Fruit fly (Drosophila melanogaster) whole organism, embryonic: ENCODE data around the gene syd.

Experiments
- ATbp ChIP-seq: fragments of 200-800 bp; sonication (Bioruptor generic); optimal IDR thresholded peaks from 2 replicates; lab custom pipeline; 2017; ENCODE audit warnings: missing biosample characterization, mild to moderate bottlenecking, missing genetic modification characterization, missing genetic modification reagents
- BtbVII ChIP-seq: fragments of 200-800 bp; sonication (Bioruptor generic); optimal IDR thresholded peaks from 3 replicates; lab custom pipeline; 2017; ENCODE audit warnings: missing biosample characterization, mild to moderate bottlenecking, missing genetic modification characterization
- CG10321 ChIP-seq: fragments of 200-800 bp; sonication (Bioruptor generic); IDR thresholded peaks from 2 replicates; pipeline ENCODE4 v1.3.6; 2022; ENCODE audit warnings: missing biosample characterization, missing genetic modification characterization
- CG11504 ChIP-seq: fragments of 200-800 bp; sonication (Bioruptor generic); optimal IDR thresholded peaks from 3 replicates; lab custom pipeline; 2019; ENCODE audit warnings: missing biosample characterization, mild to moderate bottlenecking, missing genetic modification characterization, moderate library complexity
- CG14710 ChIP-seq: fragments of 200-800 bp; sonication (Bioruptor generic); optimal IDR thresholded peaks from 3 replicates; lab custom pipeline; 2019; ENCODE audit warnings: missing biosample characterization, mild to moderate bottlenecking, missing genetic modification characterization, moderate library complexity
- CG1529 ChIP-seq: fragments of 200-800 bp; sonication (Bioruptor generic); optimal IDR thresholded peaks from 3 replicates; lab custom pipeline; 2018; ENCODE audit warnings: missing biosample characterization, missing genetic modification characterization
- CG15601 ChIP-seq: fragments of 200-800 bp; sonication (Bioruptor generic); optimal IDR thresholded peaks from 3 replicates; lab custom pipeline; 2019; ENCODE audit warnings: missing biosample characterization, mild to moderate bottlenecking, missing genetic modification characterization, moderate library complexity
- CG1603 ChIP-seq: fragments of 200-800 bp; sonication (Bioruptor generic); optimal IDR thresholded peaks from 2 replicates; lab custom pipeline; 2019; ENCODE audit warnings: missing biosample characterization, mild to moderate bottlenecking, missing genetic modification characterization, moderate library complexity
- CG2875 ChIP-seq: fragments of 200-800 bp; sonication (Bioruptor generic); optimal IDR thresholded peaks from 2 replicates; lab custom pipeline; 2017; ENCODE audit warnings: missing biosample characterization, mild to moderate bottlenecking, missing genetic modification characterization, missing genetic modification reagents
- CG3065 ChIP-seq: fragments of 200-800 bp; sonication (Bioruptor generic); optimal IDR thresholded peaks from 2 replicates; lab custom pipeline; 2016; ENCODE audit warnings: missing biosample characterization, missing genetic modification characterization
- CG31441 ChIP-seq: fragments of 200-800 bp; sonication (Bioruptor generic); IDR thresholded peaks from 2 replicates; pipeline ENCODE4 v1.3.6; 2022; ENCODE audit warnings: missing biosample characterization, missing genetic modification characterization
- CG4360 ChIP-seq: fragments of 200-800 bp; sonication (Bioruptor generic); IDR thresholded peaks from 2 replicates; pipeline ENCODE4 v1.3.6; 2022; ENCODE audit warnings: missing biosample characterization, missing genetic modification characterization
- CG8359 ChIP-seq: fragments of 200-800 bp; sonication (Bioruptor generic); optimal IDR thresholded peaks from 2 replicates; lab custom pipeline; 2017; ENCODE audit warnings: missing biosample characterization, mild to moderate bottlenecking, missing genetic modification characterization, borderline replicate concordance
- CG8924 ChIP-seq: fragments of 200-800 bp; optimal IDR thresholded peaks from 3 replicates; lab custom pipeline; 2019; ENCODE audit warnings: missing biosample characterization, mild to moderate bottlenecking, missing genetic modification characterization, moderate library complexity
- CTCF ChIP-seq: fragments of 200-800 bp; sonication (Bioruptor generic); optimal IDR thresholded peaks from 2 replicates; lab custom pipeline; 2017; ENCODE audit warnings: missing biosample characterization, mild to moderate bottlenecking, missing genetic modification characterization, moderate library complexity
- Dip3 ChIP-seq: fragments of 200-800 bp; sonication (Bioruptor generic); optimal IDR thresholded peaks from 3 replicates; lab custom pipeline; 2016; ENCODE audit warnings: missing biosample characterization, missing genetic modification characterization
- E2f1 ChIP-seq: fragments of 200-800 bp; sonication (Bioruptor generic); IDR thresholded peaks from 2 replicates; pipeline ENCODE4 v1.3.6; 2022; ENCODE audit warnings: missing biosample characterization, missing genetic modification characterization
- Ets65A ChIP-seq: fragments of 200-800 bp; sonication (Bioruptor generic); peaks from one replicate; lab custom pipeline; 2016; ENCODE audit warnings: missing biosample characterization, missing genetic modification characterization
- Hmr ChIP-seq: fragments of 200-800 bp; sonication (Bioruptor generic); optimal IDR thresholded peaks from 3 replicates; lab custom pipeline; 2017; ENCODE audit warnings: mild to moderate bottlenecking, missing biosample characterization, missing genetic modification reagents, missing genetic modification characterization
- Hr51 ChIP-seq, 2 experiments: fragments of 200-800 bp; sonication (Bioruptor generic); optimal IDR thresholded peaks; 2 replicates in 1 of 2; 3 replicates in 1 of 2; lab custom pipeline; 2016 to 2018; ENCODE audit warnings: missing biosample characterization in 2 of 2, missing genetic modification characterization in 2 of 2, mild to moderate bottlenecking in 1 of 2, moderate library complexity in 1 of 2
- Lhr ChIP-seq: fragments of 200-800 bp; sonication (Bioruptor generic); optimal IDR thresholded peaks from 3 replicates; lab custom pipeline; 2017; ENCODE audit warnings: mild to moderate bottlenecking, missing biosample characterization, missing genetic modification reagents, missing genetic modification characterization
- MTF-1 ChIP-seq: fragments of 200-800 bp; sonication (Bioruptor generic); optimal IDR thresholded peaks from 2 replicates; lab custom pipeline; 2018; ENCODE audit warnings: missing biosample characterization, mild to moderate bottlenecking, missing genetic modification characterization, borderline replicate concordance
- Mes4 ChIP-seq: fragments of 200-800 bp; sonication (Bioruptor generic); optimal IDR thresholded peaks from 2 replicates; lab custom pipeline; 2016; ENCODE audit warnings: missing biosample characterization, missing genetic modification characterization
- Opbp ChIP-seq: fragments of 200-800 bp; sonication (Bioruptor generic); IDR thresholded peaks from 3 replicates; pipeline ENCODE4 v1.3.6; 2022; ENCODE audit warnings: missing biosample characterization, missing genetic modification characterization; ENCODE audit not compliant: partially characterized antibody
- Pdp1 ChIP-seq, 2 experiments: fragments of 200-800 bp; sonication (Bioruptor generic); optimal IDR thresholded peaks; 3 replicates each; lab custom pipeline; 2016; ENCODE audit warnings: missing biosample characterization in 2 of 2, missing genetic modification characterization in 2 of 2, mild to moderate bottlenecking in 1 of 2, moderate library complexity in 1 of 2
- Sox102F ChIP-seq: fragments of 200-800 bp; sonication (Bioruptor generic); optimal IDR thresholded peaks from 2 replicates; lab custom pipeline; 2018; ENCODE audit warnings: missing biosample characterization, mild to moderate bottlenecking, missing genetic modification characterization, moderate library complexity
- chn ChIP-seq: fragments of 200-800 bp; sonication (Bioruptor generic); optimal IDR thresholded peaks from 2 replicates; lab custom pipeline; 2016; ENCODE audit warnings: missing biosample characterization, missing genetic modification characterization
- corto ChIP-seq: fragments of 200-800 bp; sonication (Bioruptor generic); optimal IDR thresholded peaks from 2 replicates; lab custom pipeline; 2016; ENCODE audit warnings: missing biosample characterization, mild to moderate bottlenecking, missing genetic modification characterization, moderate library complexity
- eve ChIP-seq, 2 experiments: fragments of >200 bp; optimal IDR thresholded peaks; 2 replicates each; lab custom pipeline; 2017; ENCODE audit warnings: missing biosample characterization in 2 of 2, missing genetic modification characterization in 2 of 2
- grau ChIP-seq: fragments of 200-800 bp; optimal IDR thresholded peaks from 3 replicates; lab custom pipeline; 2019; ENCODE audit warnings: missing biosample characterization, mild to moderate bottlenecking, missing genetic modification characterization, moderate library complexity
- grn ChIP-seq: fragments of 200-800 bp; sonication (Bioruptor generic); optimal IDR thresholded peaks from 3 replicates; lab custom pipeline; 2017; ENCODE audit warnings: missing biosample characterization, missing genetic modification characterization
- hbn ChIP-seq: fragments of 200-800 bp; sonication (Bioruptor generic); IDR thresholded peaks from 2 replicates; pipeline ENCODE4 v1.3.6; 2022; ENCODE audit warnings: missing biosample characterization, missing genetic modification characterization; ENCODE audit not compliant: partially characterized antibody
- inv ChIP-seq: fragments of 200-800 bp; sonication (Bioruptor generic); IDR thresholded peaks from 2 replicates; pipeline ENCODE4 v1.3.6; 2022; ENCODE audit warnings: missing biosample characterization, missing genetic modification characterization; ENCODE audit not compliant: partially characterized antibody
- lov ChIP-seq, 2 experiments: fragments of 200-800 bp in 1 of 2; fragments of >200 bp in 1 of 2; sonication (Bioruptor generic) in 1 of 2; IDR thresholded peaks in 1 of 2; optimal IDR thresholded peaks in 1 of 2; 2 replicates in 1 of 2; 3 replicates in 1 of 2; pipeline versions ENCODE4 v1.3.6 to Lab custom; 2017 to 2022; ENCODE audit warnings: missing biosample characterization in 1 of 2, missing genetic modification characterization in 1 of 2
- mirr ChIP-seq: fragments of 200-800 bp; sonication (Bioruptor generic); optimal IDR thresholded peaks from 3 replicates; lab custom pipeline; 2018; ENCODE audit warnings: missing biosample characterization, mild to moderate bottlenecking, missing genetic modification characterization
- odd ChIP-seq: fragments of 200-800 bp; sonication (Bioruptor generic); optimal IDR thresholded peaks from 2 replicates; lab custom pipeline; 2017; ENCODE audit warnings: missing biosample characterization, mild to moderate bottlenecking, missing genetic modification characterization
- org-1 ChIP-seq: fragments of 200-800 bp; sonication (Bioruptor generic); optimal IDR thresholded peaks from 2 replicates; lab custom pipeline; 2017; ENCODE audit warnings: missing biosample characterization, missing genetic modification characterization
- pros ChIP-seq: fragments of 200-800 bp; sonication (Bioruptor generic); optimal IDR thresholded peaks from 3 replicates; lab custom pipeline; 2019; ENCODE audit warnings: missing biosample characterization, mild to moderate bottlenecking, missing genetic modification characterization, moderate library complexity
- repo ChIP-seq: fragments of 200-800 bp; sonication (Bioruptor generic); optimal IDR thresholded peaks from 2 replicates; lab custom pipeline; 2016; ENCODE audit warnings: missing biosample characterization, missing genetic modification characterization
- sd ChIP-seq: fragments of 200-800 bp; sonication (Bioruptor generic); optimal IDR thresholded peaks from 3 replicates; lab custom pipeline; 2018; ENCODE audit warnings: missing biosample characterization, mild to moderate bottlenecking, missing genetic modification characterization, moderate library complexity
- sens ChIP-seq: fragments of 200-800 bp; sonication (Bioruptor generic); peaks from one replicate; lab custom pipeline; 2016; ENCODE audit warnings: missing biosample characterization, missing genetic modification characterization
- sqz ChIP-seq: fragments of 200-800 bp; sonication (Bioruptor generic); optimal IDR thresholded peaks from 3 replicates; lab custom pipeline; 2018; ENCODE audit warnings: missing biosample characterization, mild to moderate bottlenecking, missing genetic modification characterization
- tgo ChIP-seq: fragments of 200-800 bp; sonication (Bioruptor generic); IDR thresholded peaks from 3 replicates; pipeline ENCODE4 v1.3.6; 2022; ENCODE audit warnings: missing biosample characterization, missing genetic modification characterization
- unpg ChIP-seq: fragments of 200-800 bp; sonication (Bioruptor generic); optimal IDR thresholded peaks from 3 replicates; lab custom pipeline; 2018; ENCODE audit warnings: missing biosample characterization, mild to moderate bottlenecking, missing genetic modification characterization, moderate library complexity
- z ChIP-seq: fragments of 200-800 bp; sonication (Bioruptor generic); IDR thresholded peaks from 3 replicates; pipeline ENCODE4 v1.3.6; 2022; ENCODE audit warnings: missing biosample characterization, missing genetic modification characterization
- zfh1 ChIP-seq: fragments of 200-800 bp; sonication (Bioruptor generic); IDR thresholded peaks from 3 replicates; pipeline ENCODE4 v1.3.6; 2022; ENCODE audit warnings: missing biosample characterization, missing genetic modification characterization

Gene syd

DNA sequence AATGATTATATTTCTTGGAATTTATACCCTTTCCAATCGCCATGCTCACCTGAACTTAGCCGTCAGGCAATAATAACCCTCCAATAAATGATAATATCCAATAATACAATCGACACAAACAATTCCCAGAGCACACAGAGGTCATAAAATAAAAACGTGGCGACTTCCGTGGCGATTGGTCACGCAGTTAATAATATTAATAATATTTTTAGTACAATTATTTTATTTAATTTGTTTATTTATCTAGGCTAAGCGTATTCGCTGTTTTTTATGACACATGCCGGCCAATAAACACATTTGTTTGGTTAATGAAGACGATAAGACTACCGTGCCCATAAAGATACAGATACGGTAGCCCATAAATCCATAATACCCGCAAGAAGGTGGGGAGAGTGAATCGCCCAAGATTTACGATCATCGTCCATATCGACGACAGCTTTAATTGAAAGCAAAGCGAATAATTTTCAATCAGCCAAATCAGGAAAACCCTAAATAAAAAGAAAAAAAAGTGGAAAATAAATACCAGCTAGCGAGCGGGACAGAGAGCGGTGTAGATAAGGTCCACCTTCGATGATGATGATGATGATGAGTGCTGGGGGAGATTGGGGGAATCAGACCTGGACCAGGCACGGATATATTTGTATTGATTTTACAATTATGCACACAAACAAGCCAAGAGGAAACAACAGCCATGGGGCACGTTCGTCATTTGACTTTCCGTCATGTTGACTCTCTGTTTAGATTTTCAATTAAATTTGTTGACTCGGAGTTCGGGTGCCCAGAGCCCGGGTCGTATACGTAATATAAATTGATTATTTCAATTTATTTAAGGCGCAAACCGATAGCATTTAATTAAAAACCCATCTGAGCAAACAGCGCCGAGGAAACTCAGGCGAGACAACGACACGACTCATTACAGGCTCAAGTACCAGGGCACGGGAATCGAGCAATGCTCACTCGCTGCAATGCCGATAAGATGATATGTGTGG, 25.1 kb upstream of the syd start (continued):
- TF ChIP-seq Hr51 (GFP tag; optimal IDR thresholded peaks at IDR 0.05; lab: Kevin White, UChicago), result peak in 1 of 2 experiments; percentile 27
- TF ChIP-seq Hmr, result peak; percentile 32
- TF ChIP-seq sqz, result peak; percentile 62
- no peak for TF ChIP-seq inv (GFP tag; lab: Robert Waterston, UW)
- TF ChIP-seq zfh1 (GFP tag; lab: Robert Waterston, UW), result peak; percentile 52; the same call in 2 of the 3 replicates
- TF ChIP-seq CG11504 (tag; lab: Kevin White, UChicago), result no peak
- peak; percentile 49 for TF ChIP-seq ATbp
- no peak for TF ChIP-seq pros
- peak; percentile 9 for TF ChIP-seq CG8359 (GFP tag; lab: Kevin White, UChicago)
- peak; percentile 12 for TF ChIP-seq repo (GFP tag; lab: Kevin White, UChicago)
- TF ChIP-seq CG31441 (GFP tag; lab: Robert Waterston, UW), result no peak
- no peak for TF ChIP-seq CG4360 (GFP tag; lab: Robert Waterston, UW)
- peak; percentile 2 for TF ChIP-seq unpg
- peak; percentile 4 for TF ChIP-seq CG14710 (tag; lab: Kevin White, UChicago)
- no peak for TF ChIP-seq Sox102F
- TF ChIP-seq chn (GFP tag; lab: Kevin White, UChicago), result no peak
- no peak for TF ChIP-seq tgo (GFP tag; lab: Robert Waterston, UW)
- peak; percentile 91 for TF ChIP-seq Ets65A (GFP tag; lab: Kevin White, UChicago)
- TF ChIP-seq Dip3, result no peak
- TF ChIP-seq CG15601 (tag; lab: Kevin White, UChicago), result peak; percentile 45
- no peak for TF ChIP-seq Opbp (GFP tag; lab: Robert Waterston, UW)
- no peak for TF ChIP-seq E2f1 (GFP tag; lab: Robert Waterston, UW)
- TF ChIP-seq z (GFP tag; lab: Robert Waterston, UW), result 0 out of 3 replicates have a peak, but pooled peaks have one; percentile 40
- TF ChIP-seq Pdp1 (GFP tag; optimal IDR thresholded peaks at IDR 0.05; lab: Kevin White, UChicago), result peak in 1 of 2 experiments; percentile 47
- peak; percentile 27 for TF ChIP-seq Mes4 (GFP tag; lab: Kevin White, UChicago)
- peak; percentile 23 for TF ChIP-seq BtbVII (GFP tag; lab: Kevin White, UChicago)
- peak; percentile 43 for TF ChIP-seq CG1603 (tag; lab: Kevin White, UChicago)
- peak; percentile 20 for TF ChIP-seq odd (GFP tag; lab: Kevin White, UChicago)
- TF ChIP-seq CG3065 (GFP tag; lab: Kevin White, UChicago), result no peak
- TF ChIP-seq lov (optimal IDR thresholded peaks at IDR 0.05; lab: Kevin White, UChicago), result no peak
- TF ChIP-seq lov (GFP tag; IDR thresholded peaks at IDR 0.05; lab: Robert Waterston, UW), result peak; percentile 48; the same call in 1 of the 3 replicates
- no peak for TF ChIP-seq org-1
- TF ChIP-seq CG2875, result peak; percentile 13
- peak; percentile 13 for TF ChIP-seq grau (tag; lab: Kevin White, UChicago)
- peak; percentile 73 for TF ChIP-seq sens (GFP tag; lab: Kevin White, UChicago)
- TF ChIP-seq MTF-1 (GFP tag; lab: Kevin White, UChicago), result peak; percentile 18
- TF ChIP-seq CTCF (GFP tag; lab: Kevin White, UChicago), result peak; percentile 20
- peak; percentile 44 for TF ChIP-seq grn (GFP tag; lab: Kevin White, UChicago)
- no peak for TF ChIP-seq hbn (GFP tag; lab: Robert Waterston, UW)
- TF ChIP-seq eve (GFP tag; optimal IDR thresholded peaks at IDR 0.05; lab: Kevin White, UChicago), result peak in 1 of 2 experiments; percentile 3
- peak; percentile 57 for TF ChIP-seq sd (tag; lab: Kevin White, UChicago)
- peak; percentile 24 for TF ChIP-seq CG1529 (GFP tag; lab: Kevin White, UChicago)
- TF ChIP-seq CG8924, result peak; percentile 5
- TF ChIP-seq CG10321 (GFP tag; lab: Robert Waterston, UW), result no peak
- peak; percentile 23 for TF ChIP-seq Lhr
- peak; percentile 85 for TF ChIP-seq mirr (GFP tag; lab: Kevin White, UChicago)
- peak; percentile 55 for TF ChIP-seq corto
- TF ChIP-seq, all 482 proteins: peak for 99
